Worm (Caenorhabditis elegans): Measurements from ENCODE around the gene ctns-1.
A peak's percentile ranks its signal among the peaks of the same experiment; 100 is the strongest.

ctns-1 gene

ce11 chrII:8128273-8129039 lies 8.3 kb downstream of the ctns-1 start:
- TF ChIP-seq mab-5 (tag; optimal IDR thresholded peaks at IDR 0.05): no peak
- peak; percentile 22 for TF ChIP-seq hlh-1 (tag; optimal IDR thresholded peaks at IDR 0.05)
- TF ChIP-seq lin-13 (tag; optimal IDR thresholded peaks at IDR 0.05): no peak
- no peak for TF ChIP-seq unc-62 (GFP tag; optimal IDR thresholded peaks at IDR 0.05)
- TF ChIP-seq lsy-2 (tag; optimal IDR thresholded peaks at IDR 0.05): peak; percentile 17
- no peak for TF ChIP-seq ces-1 (GFP tag; optimal IDR thresholded peaks at IDR 0.05)
- peak; percentile 16 for TF ChIP-seq cnd-1 (tag; optimal IDR thresholded peaks at IDR 0.05)
- peak; percentile 46 for TF ChIP-seq M03D4.4 (tag; optimal IDR thresholded peaks at IDR 0.05)
- TF ChIP-seq elt-1 (tag; optimal IDR thresholded peaks at IDR 0.05; ENCODE audit: borderline replicate concordance, insufficient read depth): no peak
- peak; percentile 71 for TF ChIP-seq sptf-1 (tag; optimal IDR thresholded peaks at IDR 0.05)
- peak; percentile 34 for TF ChIP-seq sem-2 (GFP tag; optimal IDR thresholded peaks at IDR 0.05)
- TF ChIP-seq ham-2 (GFP tag; optimal IDR thresholded peaks at IDR 0.05): peak; percentile 66
- no peak for TF ChIP-seq elt-3 (tag; optimal IDR thresholded peaks at IDR 0.05)
- peak; percentile 9 for TF ChIP-seq lin-32 (GFP tag; optimal IDR thresholded peaks at IDR 0.05)
- TF ChIP-seq unc-120 (tag; optimal IDR thresholded peaks at IDR 0.05; ENCODE audit: poor library complexity, severe bottlenecking): peak; percentile 89
- TF ChIP-seq mep-1 (tag; optimal IDR thresholded peaks at IDR 0.05): peak; percentile 61
- no peak for TF ChIP-seq zip-8 (tag; optimal IDR thresholded peaks at IDR 0.05)
- TF ChIP-seq drap-1 (GFP tag; optimal IDR thresholded peaks at IDR 0.05): peak; percentile 51
- TF ChIP-seq ceh-39 (tag; optimal IDR thresholded peaks at IDR 0.05): no peak
- TF ChIP-seq mls-2 (tag; optimal IDR thresholded peaks at IDR 0.05): peak; percentile 66
- TF ChIP-seq tbx-8 (GFP tag; optimal IDR thresholded peaks at IDR 0.05): peak; percentile 22

- TF ChIP-seq hlh-1 (tag; optimal IDR thresholded peaks at IDR 0.05) (no peak), nhr-28 (tag; optimal IDR thresholded peaks at IDR 0.05) (no peak), nhr-237 (tag; optimal IDR thresholded peaks at IDR 0.05) (no peak), nhr-12 (tag; optimal IDR thresholded peaks at IDR 0.05) (no peak), nhr-2 (tag; optimal IDR thresholded peaks at IDR 0.05) (no peak), zip-8 (tag; optimal IDR thresholded peaks at IDR 0.05) (no peak), drap-1 (GFP tag; optimal IDR thresholded peaks at IDR 0.05) (no peak), mab-5 (tag; optimal IDR thresholded peaks at IDR 0.05) (no peak), ceh-43 (GFP tag; optimal IDR thresholded peaks at IDR 0.05) (no peak)
Measured at ce11 chrII:8127794-8128193, 8.9 kb downstream of the ctns-1 start.

DNA sequence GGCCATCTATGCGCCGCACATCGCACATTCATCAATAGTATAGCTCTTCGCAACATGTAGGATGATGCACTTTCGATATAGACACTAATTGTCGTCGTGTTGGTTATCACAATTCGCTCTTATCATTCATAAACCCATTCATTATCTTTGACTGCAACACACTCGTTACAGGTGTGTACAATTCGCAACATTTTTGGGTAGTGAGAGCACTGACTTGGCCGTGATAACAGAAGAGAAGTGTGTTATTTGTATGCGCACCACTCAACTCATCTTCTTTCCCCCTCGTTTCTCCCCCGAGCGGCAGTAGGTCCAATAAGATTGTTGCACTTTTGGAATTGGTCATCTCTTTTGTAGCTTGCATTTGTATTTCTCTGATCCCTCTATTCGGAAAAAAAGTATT lies 9.4 kb downstream of the ctns-1 start:
- TF ChIP-seq mep-1 (tag; optimal IDR thresholded peaks at IDR 0.05) (no peak), unc-39 (tag; optimal IDR thresholded peaks at IDR 0.05) (no peak), flh-1 (GFP tag; optimal IDR thresholded peaks at IDR 0.05) (no peak), ceh-83 (GFP tag; optimal IDR thresholded peaks at IDR 0.05) (no peak), nhr-2 (tag; optimal IDR thresholded peaks at IDR 0.05) (peak; percentile 67), blmp-1 (tag; optimal IDR thresholded peaks at IDR 0.05) (no peak)

- TF ChIP-seq hlh-1 (tag; optimal IDR thresholded peaks at IDR 0.05) (peak; percentile 90), unc-120 (tag; optimal IDR thresholded peaks at IDR 0.05; ENCODE audit: poor library complexity, severe bottlenecking) (peak; percentile 22), lsy-2 (tag; optimal IDR thresholded peaks at IDR 0.05) (no peak), unc-39 (tag; optimal IDR thresholded peaks at IDR 0.05) (no peak), ham-2 (GFP tag; optimal IDR thresholded peaks at IDR 0.05) (no peak)
Measured at ce11 chrII:8126617-8127016, 10.1 kb downstream of the ctns-1 start.

DNA sequence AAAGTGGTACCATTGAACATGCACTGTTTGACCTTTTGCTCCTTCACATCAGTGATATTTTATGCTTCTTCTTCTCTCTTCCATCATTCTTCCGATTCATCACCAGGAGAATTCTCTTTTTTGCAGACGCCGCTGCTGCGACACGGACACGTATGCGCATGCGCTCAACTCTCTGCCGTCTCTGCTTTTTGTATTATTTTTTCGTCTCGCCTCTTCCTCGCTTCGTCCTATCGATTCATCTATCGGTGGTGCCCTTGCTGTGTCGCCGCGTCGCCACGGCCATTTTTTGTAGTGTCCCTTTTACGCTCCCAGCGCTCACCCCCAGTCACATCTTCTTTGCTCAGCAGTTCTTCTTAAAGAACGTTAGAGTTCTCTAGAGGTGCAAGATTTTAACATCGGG lies 10.6 kb downstream of the ctns-1 start:
- TF ChIP-seq drap-1 (GFP tag; optimal IDR thresholded peaks at IDR 0.05) (no peak), ztf-11 (tag; optimal IDR thresholded peaks at IDR 0.05) (no peak), nhr-12 (tag; optimal IDR thresholded peaks at IDR 0.05) (no peak), ham-2 (GFP tag; optimal IDR thresholded peaks at IDR 0.05) (no peak), nhr-2 (tag; optimal IDR thresholded peaks at IDR 0.05) (no peak), unc-120 (tag; optimal IDR thresholded peaks at IDR 0.05; ENCODE audit: poor library complexity, severe bottlenecking) (no peak), flh-1 (GFP tag; optimal IDR thresholded peaks at IDR 0.05) (no peak), ceh-83 (GFP tag; optimal IDR thresholded peaks at IDR 0.05) (no peak), mls-2 (tag; optimal IDR thresholded peaks at IDR 0.05) (no peak), elt-3 (tag; optimal IDR thresholded peaks at IDR 0.05) (no peak), blmp-1 (tag; optimal IDR thresholded peaks at IDR 0.05) (no peak), unc-62 (GFP tag; optimal IDR thresholded peaks at IDR 0.05) (no peak)
